Fruit fly (Drosophila melanogaster): ENCODE measurements around the gene mab-21.

The mab-21 gene

dm6 chrX:5969860-5970665 lies 42.9 kb downstream of the mab-21 start (continued):
- TF ChIP-seq CG10267 (tag; optimal IDR thresholded peaks at IDR 0.05) = peak; percentile 14
- no peak for TF ChIP-seq CG6765 (GFP tag; optimal IDR thresholded peaks at IDR 0.05)
- no peak for TF ChIP-seq CG5953 (GFP tag; IDR thresholded peaks at IDR 0.05)
- peak; percentile 65 for TF ChIP-seq gem (tag; optimal IDR thresholded peaks at IDR 0.05)
- no peak for TF ChIP-seq CG34376 (GFP tag; optimal IDR thresholded peaks at IDR 0.05)
- no peak for TF ChIP-seq shn (GFP tag; optimal IDR thresholded peaks at IDR 0.05)
- no peak for TF ChIP-seq HmgD (GFP tag; optimal IDR thresholded peaks at IDR 0.05)
- no peak for TF ChIP-seq Nf-YA (GFP tag; IDR thresholded peaks at IDR 0.05)
- TF ChIP-seq CG3163 (GFP tag; optimal IDR thresholded peaks at IDR 0.05) = no peak
- 0 out of 2 replicates have a peak, but pooled peaks have one; percentile 27 for TF ChIP-seq CG17612 (GFP tag; IDR thresholded peaks at IDR 0.05)
- no peak for TF ChIP-seq amos (GFP tag; IDR thresholded peaks at IDR 0.05; ENCODE audit: partially characterized antibody)
- no peak for TF ChIP-seq CG18764 (GFP tag; optimal IDR thresholded peaks at IDR 0.05)
- TF ChIP-seq ase (GFP tag; IDR thresholded peaks at IDR 0.05) = no peak
- TF ChIP-seq CG10959 (GFP tag; IDR thresholded peaks at IDR 0.05) = peak; percentile 35; the same call in 1 of the 2 replicates
- peak; percentile 1 for TF ChIP-seq CG1602 (GFP tag; optimal IDR thresholded peaks at IDR 0.05)
- no peak for TF ChIP-seq CG11723 (GFP tag; optimal IDR thresholded peaks at IDR 0.05)
- TF ChIP-seq CG6689 (GFP tag; IDR thresholded peaks at IDR 0.05) = peak; percentile 69
- TF ChIP-seq Aef1 (GFP tag; IDR thresholded peaks at IDR 0.05) = peak; percentile 52; the same call in 2 of the 3 replicates
- peak; percentile 76 for TF ChIP-seq ci (GFP tag; IDR thresholded peaks at IDR 0.05)
- no peak for TF ChIP-seq stwl (tag; optimal IDR thresholded peaks at IDR 0.05)
- no peak for TF ChIP-seq BtbVII (GFP tag; optimal IDR thresholded peaks at IDR 0.05)
- TF ChIP-seq CG7963 (GFP tag; IDR thresholded peaks at IDR 0.05; ENCODE audit: partially characterized antibody) = no peak
- no peak for TF ChIP-seq MESR4 (GFP tag; optimal IDR thresholded peaks at IDR 0.05)
- peak; percentile 29; the same call in 1 of the 2 replicates for TF ChIP-seq CG11085 (GFP tag; IDR thresholded peaks at IDR 0.05)
- peak; percentile 45 for TF ChIP-seq sqz (GFP tag; optimal IDR thresholded peaks at IDR 0.05)
- TF ChIP-seq CG6272 (GFP tag; IDR thresholded peaks at IDR 0.05) = 0 out of 2 replicates have a peak, but pooled peaks have one; percentile 17
- TF ChIP-seq Lim3 (GFP tag; IDR thresholded peaks at IDR 0.05) = 0 out of 2 replicates have a peak, but pooled peaks have one; percentile 5
- TF ChIP-seq CG6791 (GFP tag; IDR thresholded peaks at IDR 0.05; ENCODE audit: partially characterized antibody) = no peak
- no peak for TF ChIP-seq luna (GFP tag; optimal IDR thresholded peaks at IDR 0.05)
- peak; percentile 43 for TF ChIP-seq CG9817 (tag; optimal IDR thresholded peaks at IDR 0.05)
- no peak for TF ChIP-seq Dp (GFP tag; optimal IDR thresholded peaks at IDR 0.05)
- TF ChIP-seq ken (GFP tag; IDR thresholded peaks at IDR 0.05) = peak; percentile 40; the same call in 1 of the 3 replicates
- 0 out of 3 replicates have a peak, but pooled peaks have one; percentile 26 for TF ChIP-seq CG3726 (GFP tag; IDR thresholded peaks at IDR 0.05)
- TF ChIP-seq MTF-1 (GFP tag; optimal IDR thresholded peaks at IDR 0.05; ENCODE audit: borderline replicate concordance) = no peak
- TF ChIP-seq zf30C (GFP tag; optimal IDR thresholded peaks at IDR 0.05) = peak; percentile 60
- peak; percentile 32 for TF ChIP-seq cwo (GFP tag; optimal IDR thresholded peaks at IDR 0.05)
- TF ChIP-seq jing (GFP tag; optimal IDR thresholded peaks at IDR 0.05) = no peak
- peak; percentile 11 for TF ChIP-seq CG2202 (tag; optimal IDR thresholded peaks at IDR 0.05)
- TF ChIP-seq jumu (GFP tag; optimal IDR thresholded peaks at IDR 0.05) = no peak
- TF ChIP-seq Hmx (GFP tag; optimal IDR thresholded peaks at IDR 0.05) = no peak
- peak; percentile 64 for TF ChIP-seq CG17829 (tag; optimal IDR thresholded peaks at IDR 0.05)
- TF ChIP-seq B-H1 (GFP tag; IDR thresholded peaks at IDR 0.05) = no peak
- peak; percentile 38 for TF ChIP-seq CG13775 (GFP tag; optimal IDR thresholded peaks at IDR 0.05)
- TF ChIP-seq chn (GFP tag; optimal IDR thresholded peaks at IDR 0.05) = peak; percentile 8
- TF ChIP-seq CG13123 (GFP tag; optimal IDR thresholded peaks at IDR 0.05) = no peak
- 0 out of 2 replicates have a peak, but pooled peaks have one; percentile 26 for TF ChIP-seq chm (GFP tag; IDR thresholded peaks at IDR 0.05)
- no peak for TF ChIP-seq CG13894 (tag; optimal IDR thresholded peaks at IDR 0.05)
- TF ChIP-seq CG17186 (GFP tag; optimal IDR thresholded peaks at IDR 0.05) = no peak
- no peak for TF ChIP-seq Ravus (GFP tag; IDR thresholded peaks at IDR 0.05)
